Fruit fly (Drosophila melanogaster) Kc167 (cell line): Measurements from ENCODE around the gene chinmo.

Source experiments
- Sin3A ChIP-seq: fragments of >200 bp; optimal IDR thresholded peaks from 2 replicates; lab custom pipeline; 2018; ENCODE audit warnings: missing external identifiers
- insv ChIP-seq: fragments of >200 bp; optimal IDR thresholded peaks from 3 replicates; lab custom pipeline; 2018; ENCODE audit warnings: missing external identifiers
- psq ChIP-seq: fragments of >200 bp; optimal IDR thresholded peaks from 2 replicates; lab custom pipeline; 2017; ENCODE audit warnings: missing external identifiers
- ttk ChIP-seq: sonication (Bioruptor generic); optimal IDR thresholded peaks from 2 replicates; lab custom pipeline; 2017; ENCODE audit warnings: missing external identifiers

- TF ChIP-seq psq (lab: Kevin White, UChicago), result no peak
- no peak for TF ChIP-seq Sin3A
- no peak for TF ChIP-seq insv (lab: Kevin White, UChicago)
- no peak for TF ChIP-seq ttk (lab: Kevin White, UChicago)
These were observed 73.0 kb downstream of the chinmo start, which contains the start of gene Rim2 for dm6 chr2L:1723937-1724591.
